Worm (Caenorhabditis elegans) whole organism, L3 larva: ENCODE measurements around the gene nhr-116.
"Not testable (repeated sequence)": the region's sequence is repeated elsewhere in the genome, so short reads cannot be mapped to it uniquely, and the experiment has no call there.

Source experiments
- ZK546.5 ChIP-seq: sonication (generic microtip); optimal IDR thresholded peaks from 2 replicates; lab custom pipeline; 2017; ENCODE audit warnings: missing biosample characterization, missing genetic modification characterization
- aly-2 ChIP-seq: fragments of 150-350 bp; optimal IDR thresholded peaks from 2 replicates; lab custom pipeline; 2014; ENCODE audit warnings: missing biosample characterization, missing genetic modification characterization
- ama-1 ChIP-seq: fragments of 150-350 bp; optimal IDR thresholded peaks from 2 replicates; lab custom pipeline; 2018
- ceh-16 ChIP-seq: sonication (generic microtip); optimal IDR thresholded peaks from 2 replicates; lab custom pipeline; 2017; ENCODE audit warnings: missing biosample characterization, missing genetic modification characterization
- ceh-28 ChIP-seq: fragments of 150-350 bp; optimal IDR thresholded peaks from 2 replicates; lab custom pipeline; 2014; ENCODE audit warnings: missing biosample characterization, missing genetic modification reagents, missing genetic modification characterization
- ceh-82 ChIP-seq: fragments of 150-350 bp; optimal IDR thresholded peaks from 2 replicates; lab custom pipeline; 2014; ENCODE audit warnings: missing biosample characterization, missing genetic modification characterization
- ceh-9 ChIP-seq: sonication (generic microtip); optimal IDR thresholded peaks from 2 replicates; lab custom pipeline; 2018; ENCODE audit warnings: missing biosample characterization, missing genetic modification characterization
- daf-12 ChIP-seq: fragments of 150-350 bp; optimal IDR thresholded peaks from 2 replicates; lab custom pipeline; 2014; ENCODE audit warnings: missing biosample characterization, missing genetic modification reagents, missing genetic modification characterization
- egl-27 ChIP-seq: sonication (generic microtip); optimal IDR thresholded peaks from 4 replicates; lab custom pipeline; 2017; ENCODE audit warnings: missing biosample characterization, missing genetic modification reagents, missing genetic modification characterization
- eor-1 ChIP-seq, 2 experiments: fragments of 150-350 bp; optimal IDR thresholded peaks; 2 replicates each; lab custom pipeline; 2014 to 2018; ENCODE audit warnings: missing biosample characterization in 2 of 2, missing genetic modification characterization in 2 of 2
- fkh-2 ChIP-seq: fragments of 150-350 bp; optimal IDR thresholded peaks from 2 replicates; lab custom pipeline; 2014; ENCODE audit warnings: missing biosample characterization, missing genetic modification reagents, missing genetic modification characterization
- hmg-11 ChIP-seq: sonication (generic microtip); optimal IDR thresholded peaks from 2 replicates; lab custom pipeline; 2016; ENCODE audit warnings: missing genetic modification characterization, missing compliant biosample characterization
- jun-1 ChIP-seq: fragments of 150-350 bp; optimal IDR thresholded peaks from 2 replicates; lab custom pipeline; 2014; ENCODE audit warnings: missing biosample characterization, missing genetic modification reagents, missing genetic modification characterization
- lin-15B ChIP-seq: fragments of 150-350 bp; optimal IDR thresholded peaks from 2 replicates; lab custom pipeline; 2014; ENCODE audit warnings: missing biosample characterization, missing genetic modification characterization
- lin-39 ChIP-seq: fragments of 150-350 bp; optimal IDR thresholded peaks from 2 replicates; lab custom pipeline; 2018; ENCODE audit warnings: missing biosample characterization, missing genetic modification reagents, missing genetic modification characterization
- lsy-12 ChIP-seq: sonication (generic microtip); optimal IDR thresholded peaks from 2 replicates; lab custom pipeline; 2016; ENCODE audit warnings: mild to moderate bottlenecking, missing genetic modification characterization, missing compliant biosample characterization
- mdl-1 ChIP-seq: fragments of 150-350 bp; optimal IDR thresholded peaks from 2 replicates; lab custom pipeline; 2014; ENCODE audit warnings: missing biosample characterization, missing genetic modification characterization
- mml-1 ChIP-seq: fragments of 150-350 bp; sonication (generic microtip); optimal IDR thresholded peaks from 3 replicates; lab custom pipeline; 2014; ENCODE audit warnings: missing biosample characterization, missing genetic modification characterization
- nhr-11 ChIP-seq: fragments of 150-350 bp; optimal IDR thresholded peaks from 2 replicates; lab custom pipeline; 2014; ENCODE audit warnings: missing biosample characterization, missing genetic modification characterization
- nhr-12 ChIP-seq: fragments of 150-350 bp; optimal IDR thresholded peaks from 2 replicates; lab custom pipeline; 2014; ENCODE audit warnings: missing biosample characterization, missing genetic modification characterization
- nhr-23 ChIP-seq: fragments of 150-350 bp; optimal IDR thresholded peaks from 2 replicates; lab custom pipeline; 2014; ENCODE audit warnings: missing biosample characterization, missing genetic modification reagents, missing genetic modification characterization
- nhr-25 ChIP-seq: sonication (generic microtip); optimal IDR thresholded peaks from 2 replicates; lab custom pipeline; 2017; ENCODE audit warnings: missing biosample characterization, missing genetic modification characterization
- nhr-43 ChIP-seq: sonication (generic microtip); optimal IDR thresholded peaks from 2 replicates; lab custom pipeline; 2016; ENCODE audit warnings: mild to moderate bottlenecking, missing genetic modification characterization, missing compliant biosample characterization; ENCODE audit not compliant: poor library complexity, severe bottlenecking
- nhr-76 ChIP-seq: fragments of 150-350 bp; sonication (generic microtip); optimal IDR thresholded peaks from 5 replicates; lab custom pipeline; 2014; ENCODE audit warnings: missing biosample characterization, missing genetic modification characterization
- nhr-77 ChIP-seq: fragments of 150-350 bp; optimal IDR thresholded peaks from 2 replicates; lab custom pipeline; 2014; ENCODE audit warnings: missing biosample characterization, missing genetic modification characterization
- pha-4 ChIP-seq: fragments of 150-350 bp; optimal IDR thresholded peaks from 2 replicates; lab custom pipeline; 2014; ENCODE audit warnings: missing biosample characterization, missing genetic modification reagents, missing genetic modification characterization
- pqm-1 ChIP-seq: fragments of 150-350 bp; optimal IDR thresholded peaks from 2 replicates; lab custom pipeline; 2017; ENCODE audit warnings: missing biosample characterization, missing genetic modification characterization, inconsistent platforms
- skn-1 ChIP-seq: fragments of 150-350 bp; optimal IDR thresholded peaks from 2 replicates; lab custom pipeline; 2014; ENCODE audit warnings: missing biosample characterization, missing genetic modification characterization
- snpc-4 ChIP-seq: fragments of 150-350 bp; optimal IDR thresholded peaks from 2 replicates; lab custom pipeline; 2014; ENCODE audit warnings: missing biosample characterization, missing genetic modification characterization
- tbx-2 ChIP-seq: sonication (generic microtip); optimal IDR thresholded peaks from 2 replicates; lab custom pipeline; 2016; ENCODE audit warnings: mild to moderate bottlenecking, missing genetic modification characterization, missing compliant biosample characterization
- unc-39 ChIP-seq: sonication (generic microtip); optimal IDR thresholded peaks from 4 replicates; lab custom pipeline; 2017; ENCODE audit warnings: missing biosample characterization, missing genetic modification characterization
- zag-1 ChIP-seq: fragments of 150-350 bp; optimal IDR thresholded peaks from 2 replicates; lab custom pipeline; 2014; ENCODE audit warnings: missing biosample characterization, missing genetic modification characterization
- ztf-4 ChIP-seq: fragments of 150-350 bp; optimal IDR thresholded peaks from 2 replicates; lab custom pipeline; 2014; ENCODE audit warnings: missing biosample characterization, missing genetic modification characterization

The nhr-116 gene

ce11 chrV:16938731-16939130 lies 26.7 kb downstream of the nhr-116 start, which contains the start of gene fbxa-148:
TSS of gene fbxa-148 (plus strand) at chrV:16939031.
- not testable (repeated sequence) for TF ChIP-seq daf-12 (tag; lab: Kevin White, UChicago); ceh-82; ceh-16 (tag; lab: Kevin White, UChicago)

- TF ChIP-seq zag-1, hmg-11, unc-39 (tag; lab: Kevin White, UChicago): not testable (repeated sequence)
- TF ChIP-seq, all 47 proteins: peak for 0; not testable (repeated sequence) for 47
Observed at ce11 chrV:16948011-16948410, 36.0 kb downstream of the nhr-116 start, which contains the start of gene fbxa-112. TSS of gene fbxa-112 (minus strand) at chrV:16948111.

- TF ChIP-seq fkh-2 (tag; lab: Kevin White, UChicago); pha-4; tbx-2: not testable (repeated sequence)
Observed at ce11 chrV:16949609-16950008, 37.6 kb downstream of the nhr-116 start, which contains the start of gene fbxa-111. TSS of gene fbxa-111 (minus strand) at chrV:16949709.

- TF ChIP-seq mml-1 (tag; lab: Kevin White, UChicago) (no peak), ceh-82 (no peak), hmg-11 (tag; lab: Kevin White, UChicago) (no peak), nhr-12 (tag; lab: Kevin White, UChicago) (no peak), nhr-23 (tag; lab: Kevin White, UChicago) (no peak), aly-2 (tag; lab: Kevin White, UChicago) (no peak), eor-1 (tag; optimal IDR thresholded peaks at IDR 0.05; lab: Kevin White, UChicago) (no peak), egl-27 (no peak), tbx-2 (no peak)
Observed at ce11 chrV:16950036-16950435, 38.0 kb downstream of the nhr-116 start.

ce11 chrV:16951504-16951903 lies 39.5 kb downstream of the nhr-116 start, which contains the start of gene clec-238:
TSS of gene clec-238 (plus strand) at chrV:16951804.
- TF ChIP-seq nhr-25 (tag; lab: Kevin White, UChicago), result no peak
- no peak for TF ChIP-seq nhr-23 (tag; lab: Kevin White, UChicago)
- no peak for TF ChIP-seq unc-39 (tag; lab: Kevin White, UChicago)
- TF ChIP-seq pha-4, result no peak
- no peak for TF ChIP-seq hmg-11 (tag; lab: Kevin White, UChicago)
- TF ChIP-seq lin-39, result no peak
- TF ChIP-seq skn-1, result no peak
- TF ChIP-seq egl-27, result no peak
- no peak for TF ChIP-seq pqm-1 (tag; lab: Kevin White, UChicago)
- TF ChIP-seq nhr-76, result no peak
- TF ChIP-seq ceh-9 (tag; lab: Kevin White, UChicago), result no peak
- no peak for TF ChIP-seq snpc-4 (tag; lab: Kevin White, UChicago)
- TF ChIP-seq ztf-4 (tag; lab: Kevin White, UChicago), result no peak
- no peak for TF ChIP-seq mdl-1
- no peak for TF ChIP-seq daf-12 (tag; lab: Kevin White, UChicago)
- TF ChIP-seq nhr-43 (tag; lab: Kevin White, UChicago), result no peak
- TF ChIP-seq ceh-28, result no peak

- TF ChIP-seq nhr-12 (tag; lab: Kevin White, UChicago), result no peak
- no peak for TF ChIP-seq jun-1
- TF ChIP-seq daf-12 (tag; lab: Kevin White, UChicago), result no peak
- TF ChIP-seq nhr-25 (tag; lab: Kevin White, UChicago), result no peak
- no peak for TF ChIP-seq mdl-1
- TF ChIP-seq pqm-1 (tag; lab: Kevin White, UChicago), result no peak
- TF ChIP-seq lin-15B, result no peak
- TF ChIP-seq nhr-76, result no peak
- TF ChIP-seq nhr-77 (tag; lab: Kevin White, UChicago), result no peak
- no peak for TF ChIP-seq hmg-11 (tag; lab: Kevin White, UChicago)
- no peak for TF ChIP-seq tbx-2
- TF ChIP-seq ZK546.5 (tag; lab: Kevin White, UChicago), result no peak
- TF ChIP-seq lin-39, result no peak
- no peak for TF ChIP-seq unc-39 (tag; lab: Kevin White, UChicago)
- no peak for TF ChIP-seq ceh-16 (tag; lab: Kevin White, UChicago)
- TF ChIP-seq lsy-12 (tag; lab: Kevin White, UChicago), result no peak
- TF ChIP-seq ama-1 (lab: Kevin White, UChicago), result no peak
- no peak for TF ChIP-seq aly-2 (tag; lab: Kevin White, UChicago)
- TF ChIP-seq nhr-11 (tag; lab: Kevin White, UChicago), result no peak
Observed at ce11 chrV:16954766-16955165, 42.7 kb downstream of the nhr-116 start, which contains the start of gene srh-206. TSS of gene srh-206 (minus strand) at chrV:16954866.
